Worm (Caenorhabditis elegans): ENCODE measurements around the gene spat-3.

- TF ChIP-seq W03F9.2 (tag; optimal IDR thresholded peaks at IDR 0.05) = no peak
- TF ChIP-seq dao-5 (tag; optimal IDR thresholded peaks at IDR 0.05) = no peak
Measured at ce11 chrX:4548929-4549328, 56.8 kb downstream of the spat-3 start.
